Worm (Caenorhabditis elegans): ENCODE results near the gene acs-6.

ce11 chrII:7093339-7093821 lies 31.6 kb downstream of the acs-6 start, which contains the start of gene T02G5.3:
- TF ChIP-seq mes-4 (tag; optimal IDR thresholded peaks at IDR 0.05): no peak
- TF ChIP-seq ama-1 (optimal IDR thresholded peaks at IDR 0.05): no peak
- TF ChIP-seq ama-1 (GFP tag; optimal IDR thresholded peaks at IDR 0.05): no peak
- no peak for TF ChIP-seq B0035.1 (tag; optimal IDR thresholded peaks at IDR 0.05)
- TF ChIP-seq F33H1.4 (GFP tag; IDR thresholded peaks at IDR 0.05): no peak
- no peak for TF ChIP-seq snpc-4 (GFP tag; optimal IDR thresholded peaks at IDR 0.05)
- TF ChIP-seq snpc-4 (tag; optimal IDR thresholded peaks at IDR 0.05): no peak
- no peak for TF ChIP-seq hmg-1.2 (GFP tag; IDR thresholded peaks at IDR 0.05)
- TF ChIP-seq unc-62 (GFP tag; optimal IDR thresholded peaks at IDR 0.05): no peak
